Fruit fly (Drosophila melanogaster) whole organism, wandering third instar larva: ENCODE data around the gene Rnb.
A peak's percentile ranks its signal among the peaks of the same experiment; 100 is the strongest.

Experiments
- HLH106 ChIP-seq: fragments of 200-800 bp; optimal IDR thresholded peaks from 3 replicates; lab custom pipeline; 2019; ENCODE audit warnings: missing biosample characterization, mild to moderate bottlenecking, missing genetic modification characterization, moderate library complexity
- Hr78 ChIP-seq: fragments of >200 bp; optimal IDR thresholded peaks from 2 replicates; lab custom pipeline; 2017; ENCODE audit warnings: missing biosample characterization, missing genetic modification characterization
- Mio ChIP-seq: sonication (Bioruptor generic); optimal IDR thresholded peaks from 2 replicates; lab custom pipeline; 2016; ENCODE audit warnings: missing biosample characterization, missing genetic modification characterization
- N ChIP-seq: fragments of >200 bp; optimal IDR thresholded peaks from 2 replicates; lab custom pipeline; 2018; ENCODE audit warnings: missing biosample characterization, missing external identifiers, missing genetic modification characterization
- brk ChIP-seq: fragments of 200-800 bp; sonication (Bioruptor generic); optimal IDR thresholded peaks from 2 replicates; lab custom pipeline; 2016; ENCODE audit warnings: missing biosample characterization, mild to moderate bottlenecking, missing genetic modification characterization
- lola ChIP-seq: fragments of >200 bp; optimal IDR thresholded peaks from 2 replicates; lab custom pipeline; 2017; ENCODE audit warnings: missing biosample characterization, missing genetic modification characterization
- pan ChIP-seq: fragments of >200 bp; optimal IDR thresholded peaks from 2 replicates; lab custom pipeline; 2017
- rgr ChIP-seq: fragments of 200-800 bp; sonication (Bioruptor generic); optimal IDR thresholded peaks from 3 replicates; lab custom pipeline; 2016; ENCODE audit warnings: missing biosample characterization, mild to moderate bottlenecking, missing genetic modification characterization
- usp ChIP-seq: fragments of >200 bp; optimal IDR thresholded peaks from 2 replicates; lab custom pipeline; 2017; ENCODE audit warnings: missing biosample characterization, missing genetic modification characterization
- woc ChIP-seq: sonication (Bioruptor generic); optimal IDR thresholded peaks from 2 replicates; lab custom pipeline; 2016; ENCODE audit warnings: missing biosample characterization, mild to moderate bottlenecking, missing genetic modification characterization

- no peak for TF ChIP-seq brk (GFP tag; lab: Kevin White, UChicago)
- no peak for TF ChIP-seq pan (lab: Kevin White, UChicago)
- no peak for TF ChIP-seq usp (GFP tag; lab: Kevin White, UChicago)
- no peak for TF ChIP-seq lola (GFP tag; lab: Kevin White, UChicago)
- no peak for TF ChIP-seq N (GFP tag; lab: Kevin White, UChicago)
- peak; percentile 88 for TF ChIP-seq rgr (GFP tag; lab: Kevin White, UChicago)
- TF ChIP-seq Hr78 = no peak
- no peak for TF ChIP-seq woc (GFP tag; lab: Kevin White, UChicago)
- peak; percentile 84 for TF ChIP-seq HLH106 (tag; lab: Kevin White, UChicago)
- no peak for TF ChIP-seq Mio (GFP tag; lab: Kevin White, UChicago)
These were observed 3.7 kb upstream of the Rnb start, which contains the start of the genes Etfb and CG7789 for dm6 chr3R:29802753-29803313.
